Worm (Caenorhabditis elegans): ENCODE data around the gene srd-11.

Gene srd-11

DNA sequence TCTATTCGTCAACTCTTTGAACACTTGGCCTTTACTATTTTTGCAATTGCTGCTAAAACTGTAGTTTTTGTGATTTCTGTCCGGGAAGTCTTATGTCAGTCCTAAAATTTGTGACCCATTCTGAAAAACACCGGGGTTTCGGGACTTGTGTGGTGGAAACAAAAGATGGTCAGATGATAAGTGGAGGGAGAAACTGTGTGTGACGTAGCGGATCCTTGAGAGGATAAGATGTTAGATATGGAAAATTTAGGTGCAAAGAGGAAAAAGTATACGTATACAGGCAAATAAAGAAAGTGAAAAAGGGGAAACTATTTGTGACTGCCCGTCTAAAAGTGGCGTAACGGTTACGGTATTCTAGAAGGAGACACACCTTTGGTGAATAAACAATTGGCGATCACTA, 16.8 kb upstream of the srd-11 start:
- TF ChIP-seq blmp-1 (tag; optimal IDR thresholded peaks at IDR 0.05; ENCODE audit: insufficient read depth) (no peak), elt-1 (tag; optimal IDR thresholded peaks at IDR 0.05) (no peak), F13H6.1 (tag; optimal IDR thresholded peaks at IDR 0.05) (no peak), unc-62 (GFP tag; optimal IDR thresholded peaks at IDR 0.05) (no peak), lin-13 (GFP tag; optimal IDR thresholded peaks at IDR 0.05) (no peak)

ce11 chrV:13634149-13634548, 14.5 kb upstream of the srd-11 start, which contains the start of gene H37A05.2:
Gene H37A05.2, minus strand, starts transcription at chrV:13634249.
- TF ChIP-seq lin-13 (GFP tag; optimal IDR thresholded peaks at IDR 0.05) (no peak), C34F6.9 (tag; optimal IDR thresholded peaks at IDR 0.05) (no peak), ztf-4 (tag; optimal IDR thresholded peaks at IDR 0.05) (no peak), fos-1 (tag; optimal IDR thresholded peaks at IDR 0.05) (no peak), snpc-4 (tag; optimal IDR thresholded peaks at IDR 0.05) (no peak), peb-1 (tag; optimal IDR thresholded peaks at IDR 0.05) (no peak), F13H6.1 (tag; optimal IDR thresholded peaks at IDR 0.05) (no peak), gmeb-1 (tag; optimal IDR thresholded peaks at IDR 0.05) (no peak), blmp-1 (tag; optimal IDR thresholded peaks at IDR 0.05; ENCODE audit: insufficient read depth) (no peak), unc-39 (tag; optimal IDR thresholded peaks at IDR 0.05) (no peak), nhr-11 (tag; optimal IDR thresholded peaks at IDR 0.05) (no peak), ztf-11 (tag; optimal IDR thresholded peaks at IDR 0.05) (no peak), R02D3.7 (tag; optimal IDR thresholded peaks at IDR 0.05) (no peak), mab-5 (tag; optimal IDR thresholded peaks at IDR 0.05) (no peak), ama-1 (optimal IDR thresholded peaks at IDR 0.05) (no peak), ZK546.5 (tag; optimal IDR thresholded peaks at IDR 0.05) (no peak), zag-1 (tag; optimal IDR thresholded peaks at IDR 0.05) (no peak), skn-1 (tag; optimal IDR thresholded peaks at IDR 0.05) (no peak), unc-55 (GFP tag; optimal IDR thresholded peaks at IDR 0.05) (no peak)

- TF ChIP-seq C34F6.9 (tag; optimal IDR thresholded peaks at IDR 0.05) (peak; percentile 72), sma-3 (GFP tag; optimal IDR thresholded peaks at IDR 0.05) (no peak), nhr-129 (tag; optimal IDR thresholded peaks at IDR 0.05) (peak; percentile 52), unc-55 (GFP tag; optimal IDR thresholded peaks at IDR 0.05) (peak; percentile 8), nhr-6 (tag; optimal IDR thresholded peaks at IDR 0.05) (no peak), gmeb-1 (tag; optimal IDR thresholded peaks at IDR 0.05) (no peak)
Measured at ce11 chrV:13627103-13627623, 7.5 kb upstream of the srd-11 start, which contains the start of gene sde-2. Gene sde-2, plus strand, starts transcription at chrV:13627573.

- TF ChIP-seq aly-2 (tag; optimal IDR thresholded peaks at IDR 0.05) (no peak), crh-2 (tag; optimal IDR thresholded peaks at IDR 0.05) (no peak), fos-1 (tag; optimal IDR thresholded peaks at IDR 0.05) (no peak), ZK546.5 (tag; optimal IDR thresholded peaks at IDR 0.05) (no peak), nhr-6 (tag; optimal IDR thresholded peaks at IDR 0.05) (no peak), elt-3 (tag; optimal IDR thresholded peaks at IDR 0.05) (no peak), blmp-1 (tag; optimal IDR thresholded peaks at IDR 0.05; ENCODE audit: insufficient read depth) (no peak), sma-9 (GFP tag; optimal IDR thresholded peaks at IDR 0.05) (no peak), sma-9 (tag; optimal IDR thresholded peaks at IDR 0.05) (no peak), unc-62 (GFP tag; optimal IDR thresholded peaks at IDR 0.05) (no peak), ztf-11 (tag; optimal IDR thresholded peaks at IDR 0.05) (no peak), lin-39 (tag; optimal IDR thresholded peaks at IDR 0.05) (no peak), mbf-1 (tag; optimal IDR thresholded peaks at IDR 0.05) (no peak), nhr-10 (tag; optimal IDR thresholded peaks at IDR 0.05) (no peak), sma-3 (GFP tag; optimal IDR thresholded peaks at IDR 0.05) (no peak), unc-55 (GFP tag; optimal IDR thresholded peaks at IDR 0.05) (peak; percentile 70), ceh-82 (tag; optimal IDR thresholded peaks at IDR 0.05) (no peak), nhr-12 (tag; optimal IDR thresholded peaks at IDR 0.05) (no peak), R02D3.7 (tag; optimal IDR thresholded peaks at IDR 0.05) (peak; percentile 23), nhr-77 (tag; optimal IDR thresholded peaks at IDR 0.05) (no peak), ama-1 (optimal IDR thresholded peaks at IDR 0.05) (no peak), peb-1 (tag; optimal IDR thresholded peaks at IDR 0.05) (no peak), nhr-129 (tag; optimal IDR thresholded peaks at IDR 0.05) (peak; percentile 33), lin-13 (GFP tag; optimal IDR thresholded peaks at IDR 0.05) (no peak), lin-11 (tag; optimal IDR thresholded peaks at IDR 0.05) (peak; percentile 10), nhr-23 (tag; optimal IDR thresholded peaks at IDR 0.05) (no peak), dmd-4 (tag; optimal IDR thresholded peaks at IDR 0.05) (no peak), egl-27 (tag; optimal IDR thresholded peaks at IDR 0.05) (no peak), mab-5 (tag; optimal IDR thresholded peaks at IDR 0.05) (no peak), C34F6.9 (tag; optimal IDR thresholded peaks at IDR 0.05) (peak; percentile 42), nhr-21 (tag; optimal IDR thresholded peaks at IDR 0.05) (no peak)
Measured at ce11 chrV:13625517-13626097, 6.0 kb upstream of the srd-11 start, which contains the start of the genes nduv-2 and F53F4.12. Gene nduv-2, minus strand, starts transcription at chrV:13625567. Gene F53F4.12, plus strand, starts transcription at chrV:13626047.
